Worm (Caenorhabditis elegans): ENCODE measurements around the gene C16C8.8.

The C16C8.8 gene

ce11 chrII:3461586-3461985, at the start of gene C16C8.8:
Gene C16C8.8 (minus strand): TSS chrII:3461686.
- no peak for TF ChIP-seq elt-3 (tag; optimal IDR thresholded peaks at IDR 0.05)
- no peak for TF ChIP-seq C34B4.2 (tag; optimal IDR thresholded peaks at IDR 0.05)
- TF ChIP-seq unc-62 (GFP tag; optimal IDR thresholded peaks at IDR 0.05) = no peak
- no peak for TF ChIP-seq zip-4 (GFP tag; optimal IDR thresholded peaks at IDR 0.05)
- no peak for TF ChIP-seq alr-1 (tag; optimal IDR thresholded peaks at IDR 0.05; ENCODE audit: borderline replicate concordance)
- TF ChIP-seq nhr-19 (GFP tag; conservative IDR thresholded peaks at IDR 0.05) = no peak
- TF ChIP-seq vab-15 (tag; optimal IDR thresholded peaks at IDR 0.05) = no peak
- TF ChIP-seq rnt-1 (tag; optimal IDR thresholded peaks at IDR 0.05) = no peak
- TF ChIP-seq fkh-4 (tag; optimal IDR thresholded peaks at IDR 0.05; ENCODE audit: borderline replicate concordance) = no peak
- TF ChIP-seq nhr-11 (tag; optimal IDR thresholded peaks at IDR 0.05) = no peak
- TF ChIP-seq C04F5.9 (tag; optimal IDR thresholded peaks at IDR 0.05) = no peak
- TF ChIP-seq egl-27 (tag; optimal IDR thresholded peaks at IDR 0.05) = no peak
- TF ChIP-seq zag-1 (tag; optimal IDR thresholded peaks at IDR 0.05) = no peak
- no peak for TF ChIP-seq lin-39 (tag; optimal IDR thresholded peaks at IDR 0.05)
- no peak for TF ChIP-seq pag-3 (tag; optimal IDR thresholded peaks at IDR 0.05; ENCODE audit: borderline replicate concordance, insufficient read depth)
- TF ChIP-seq ceh-90 (tag; optimal IDR thresholded peaks at IDR 0.05) = no peak
- TF ChIP-seq jun-1 (tag; optimal IDR thresholded peaks at IDR 0.05) = no peak
- TF ChIP-seq mdl-1 (tag; optimal IDR thresholded peaks at IDR 0.05) = no peak
- no peak for TF ChIP-seq lin-14 (GFP tag; optimal IDR thresholded peaks at IDR 0.05)
- TF ChIP-seq lin-15B (tag; optimal IDR thresholded peaks at IDR 0.05) = no peak

- TF ChIP-seq pqm-1 (tag; optimal IDR thresholded peaks at IDR 0.05) = no peak
- TF ChIP-seq sox-4 (tag; optimal IDR thresholded peaks at IDR 0.05) = no peak
- no peak for TF ChIP-seq dpl-1 (GFP tag; optimal IDR thresholded peaks at IDR 0.05)
- no peak for TF ChIP-seq nhr-77 (tag; optimal IDR thresholded peaks at IDR 0.05)
- TF ChIP-seq ceh-88 (GFP tag; IDR thresholded peaks at IDR 0.05) = no peak
- no peak for TF ChIP-seq mef-2 (tag; optimal IDR thresholded peaks at IDR 0.05)
- no peak for TF ChIP-seq nhr-76 (tag; optimal IDR thresholded peaks at IDR 0.05)
- TF ChIP-seq C04F5.9 (tag; optimal IDR thresholded peaks at IDR 0.05) = no peak
- no peak for TF ChIP-seq nhr-71 (tag; optimal IDR thresholded peaks at IDR 0.05)
- no peak for TF ChIP-seq skn-1 (tag; optimal IDR thresholded peaks at IDR 0.05)
- TF ChIP-seq fos-1 (tag; optimal IDR thresholded peaks at IDR 0.05) = no peak
- no peak for TF ChIP-seq ama-1 (optimal IDR thresholded peaks at IDR 0.05)
Observed at ce11 chrII:3504717-3505116, 43.2 kb upstream of the C16C8.8 start, which contains the start of gene cyh-1. Gene cyh-1 (plus strand): TSS chrII:3505017.

- TF ChIP-seq ceh-88 (GFP tag; IDR thresholded peaks at IDR 0.05) (peak; percentile 41; the same call in 1 of the 2 replicates), zag-1 (tag; optimal IDR thresholded peaks at IDR 0.05) (no peak), nhr-76 (tag; optimal IDR thresholded peaks at IDR 0.05) (no peak), irx-1 (tag; optimal IDR thresholded peaks at IDR 0.05) (peak; percentile 92), dpl-1 (GFP tag; optimal IDR thresholded peaks at IDR 0.05) (peak; percentile 65 to 79 (median 74)), nhr-237 (tag; optimal IDR thresholded peaks at IDR 0.05) (peak; percentile 40), pax-3 (tag; optimal IDR thresholded peaks at IDR 0.05) (peak; percentile 81), nhr-19 (GFP tag; conservative IDR thresholded peaks at IDR 0.05) (peak; percentile 79), lir-3 (tag; optimal IDR thresholded peaks at IDR 0.05; ENCODE audit: poor library complexity) (peak; percentile 95), lin-14 (GFP tag; optimal IDR thresholded peaks at IDR 0.05) (peak; percentile 89), nhr-28 (tag; optimal IDR thresholded peaks at IDR 0.05) (no peak), nhr-84 (tag; optimal IDR thresholded peaks at IDR 0.05) (no peak), fkh-8 (tag; optimal IDR thresholded peaks at IDR 0.05) (peak; percentile 86), Y116A8C.19 (tag; optimal IDR thresholded peaks at IDR 0.05; ENCODE audit: borderline replicate concordance) (peak; percentile 32), F16B12.6 (tag; optimal IDR thresholded peaks at IDR 0.05) (peak; percentile 66), alr-1 (tag; optimal IDR thresholded peaks at IDR 0.05; ENCODE audit: borderline replicate concordance) (no peak), unc-130 (tag; optimal IDR thresholded peaks at IDR 0.05) (peak; percentile 24), nhr-85 (tag) (peak; percentile 91), grh-1 (GFP tag; IDR thresholded peaks at IDR 0.05) (peak; percentile 57), nhr-77 (tag; optimal IDR thresholded peaks at IDR 0.05) (peak; percentile 11), skn-1 (tag; optimal IDR thresholded peaks at IDR 0.05) (peak; percentile 65), nhr-90 (tag; optimal IDR thresholded peaks at IDR 0.05; ENCODE audit: poor library complexity) (peak; percentile 89), mdl-1 (tag; optimal IDR thresholded peaks at IDR 0.05) (peak in 1 of 2 experiments; percentile 53), pqm-1 (tag; optimal IDR thresholded peaks at IDR 0.05) (no peak), sptf-1 (tag; optimal IDR thresholded peaks at IDR 0.05) (no peak), efl-3 (GFP tag; optimal IDR thresholded peaks at IDR 0.05) (no peak), pag-3 (tag; optimal IDR thresholded peaks at IDR 0.05; ENCODE audit: borderline replicate concordance, insufficient read depth) (no peak), unc-62 (GFP tag; optimal IDR thresholded peaks at IDR 0.05) (no peak), fos-1 (tag; optimal IDR thresholded peaks at IDR 0.05) (peak; percentile 64)
Observed at ce11 chrII:3502520-3503323, 41.2 kb upstream of the C16C8.8 start, which contains the start of the genes col-71 and Y49F6B.2. Gene col-71 (minus strand): TSS chrII:3502570. Gene Y49F6B.2 (plus strand): TSS chrII:3502968.

All from whole organism, L1 larva.